Fruit fly (Drosophila melanogaster): ENCODE data around the gene Glyat.

The Glyat gene

DNA sequence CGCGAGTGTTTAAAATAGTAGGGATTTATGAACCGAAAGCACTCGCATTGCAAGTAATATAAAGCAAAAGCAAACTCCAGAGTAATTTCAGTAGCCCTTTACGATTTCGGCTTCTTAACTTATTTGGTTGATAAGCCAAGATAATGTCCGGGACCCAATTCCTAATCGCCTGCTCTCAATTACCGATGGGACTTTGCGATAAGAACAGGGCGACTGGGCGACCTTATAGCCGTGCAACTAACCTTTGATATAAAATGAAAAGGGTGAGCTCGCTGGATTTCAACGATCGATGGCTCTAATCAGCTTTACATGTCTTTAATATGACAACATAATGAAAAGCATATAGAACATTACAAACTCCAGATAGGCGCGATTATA is 12.4 kb downstream of the Glyat start, which contains the start of gene CG7227:
TSS of gene CG7227 (minus strand) at position 72 of the 378 bp plus-strand sequence.
- TF ChIP-seq spab (GFP tag; optimal IDR thresholded peaks at IDR 0.05) (no peak), Hr39 (GFP tag; optimal IDR thresholded peaks at IDR 0.05) (no peak), CG32006 (GFP tag; optimal IDR thresholded peaks at IDR 0.05) (no peak), Gug (GFP tag; IDR thresholded peaks at IDR 0.05) (no peak), CG4318 (GFP tag; optimal IDR thresholded peaks at IDR 0.05) (no peak), CG34406 (GFP tag; optimal IDR thresholded peaks at IDR 0.05) (no peak), Smox (GFP tag; optimal IDR thresholded peaks at IDR 0.05) (no peak), dac (GFP tag; optimal IDR thresholded peaks at IDR 0.05) (no peak)

DNA sequence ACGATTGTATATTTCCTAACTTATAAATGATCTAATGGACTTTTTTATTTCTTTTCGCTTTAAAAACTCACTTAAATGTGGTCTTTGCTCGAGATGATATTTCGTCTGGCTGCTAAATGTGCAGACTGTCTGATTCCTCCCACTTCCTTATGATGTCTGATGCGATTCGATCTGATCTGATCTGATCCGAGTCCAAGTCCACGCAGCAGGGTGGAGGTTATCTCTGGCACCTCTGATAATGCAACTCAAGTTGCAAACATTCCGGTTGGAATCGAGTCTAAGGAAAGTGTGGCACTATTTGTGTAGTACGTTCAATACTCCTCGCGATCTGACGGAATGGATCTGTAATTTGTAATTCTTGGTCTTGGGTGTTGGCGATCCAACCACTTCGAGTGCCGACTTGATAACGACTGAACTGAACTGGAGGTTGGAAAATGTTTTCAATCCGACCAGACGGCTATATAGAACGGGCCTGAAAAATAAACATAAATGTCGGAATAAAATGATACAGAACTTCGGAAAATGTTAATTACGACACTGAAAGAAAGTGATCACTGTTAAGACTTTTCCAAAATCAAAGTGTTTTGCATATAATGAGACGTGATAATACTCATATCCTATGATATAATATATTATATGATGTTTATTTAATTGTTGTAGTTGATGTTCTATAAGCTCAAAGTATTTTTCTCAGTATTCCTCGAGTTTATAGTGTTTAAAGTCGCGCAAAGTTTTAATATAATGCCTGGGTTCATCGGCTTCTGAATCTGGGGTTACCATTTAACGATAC is 13.0 kb downstream of the Glyat start:
- peak; percentile 49 for TF ChIP-seq CG32006 (GFP tag; optimal IDR thresholded peaks at IDR 0.05)
- peak; percentile 12 for TF ChIP-seq CG8632 (GFP tag; optimal IDR thresholded peaks at IDR 0.05)
- peak; percentile 67 for TF ChIP-seq eg (GFP tag; IDR thresholded peaks at IDR 0.05)
- peak; percentile 9 for TF ChIP-seq CG1621 (tag; optimal IDR thresholded peaks at IDR 0.05)
- 0 out of 2 replicates have a peak, but pooled peaks have one; percentile 9 for TF ChIP-seq CG15336 (GFP tag; IDR thresholded peaks at IDR 0.05)
- peak; percentile 23 for TF ChIP-seq CG11762 (GFP tag; optimal IDR thresholded peaks at IDR 0.05; ENCODE audit: insufficient read depth)
- peak; percentile 49 for TF ChIP-seq CG3032 (tag; optimal IDR thresholded peaks at IDR 0.05)
- TF ChIP-seq Gug (GFP tag; IDR thresholded peaks at IDR 0.05): 0 out of 2 replicates have a peak, but pooled peaks have one; percentile 13
- peak; percentile 50 for TF ChIP-seq spab (GFP tag; optimal IDR thresholded peaks at IDR 0.05)
- TF ChIP-seq ss (GFP tag; optimal IDR thresholded peaks at IDR 0.05): peak in 1 of 2 experiments; percentile 50
- peak; percentile 97 for TF ChIP-seq svp (GFP tag)
- TF ChIP-seq CG6792 (GFP tag; optimal IDR thresholded peaks at IDR 0.05): peak; percentile 32
- peak; percentile 25 for TF ChIP-seq Hr4 (GFP tag; optimal IDR thresholded peaks at IDR 0.05)
- peak; percentile 34 for TF ChIP-seq acj6 (GFP tag; optimal IDR thresholded peaks at IDR 0.05)
- peak; percentile 56 for TF ChIP-seq CG10669 (GFP tag; optimal IDR thresholded peaks at IDR 0.05)
- peak; percentile 23 for TF ChIP-seq CG9139 (GFP tag; optimal IDR thresholded peaks at IDR 0.05)
- peak; percentile 11 for TF ChIP-seq CG34406 (GFP tag; optimal IDR thresholded peaks at IDR 0.05)
- peak; percentile 4 for TF ChIP-seq CG7368 (GFP tag; optimal IDR thresholded peaks at IDR 0.05)
- TF ChIP-seq Ets96B (tag; optimal IDR thresholded peaks at IDR 0.05): peak; percentile 68
- TF ChIP-seq lz (GFP tag; optimal IDR thresholded peaks at IDR 0.05): no peak
- TF ChIP-seq CG8119 (GFP tag; IDR thresholded peaks at IDR 0.05): no peak
- TF ChIP-seq CG3919 (GFP tag; optimal IDR thresholded peaks at IDR 0.05): peak; percentile 13
- TF ChIP-seq Sox14 (GFP tag; optimal IDR thresholded peaks at IDR 0.05): no peak
- TF ChIP-seq CG6808 (GFP tag; optimal IDR thresholded peaks at IDR 0.05): peak; percentile 26
- no peak for TF ChIP-seq CG16779 (tag; optimal IDR thresholded peaks at IDR 0.05)
- peak; percentile 30 for TF ChIP-seq CG6276 (GFP tag; optimal IDR thresholded peaks at IDR 0.05)
- TF ChIP-seq pdm3 (GFP tag; optimal IDR thresholded peaks at IDR 0.05): no peak
- TF ChIP-seq OdsH (GFP tag; optimal IDR thresholded peaks at IDR 0.05): peak; percentile 35
- TF ChIP-seq dac (GFP tag; optimal IDR thresholded peaks at IDR 0.05): no peak
- TF ChIP-seq Eip93F (GFP tag; optimal IDR thresholded peaks at IDR 0.05): no peak
- peak; percentile 78 for TF ChIP-seq Eip78C (GFP tag)
- TF ChIP-seq cyc (GFP tag; optimal IDR thresholded peaks at IDR 0.05): no peak
- peak; percentile 62 for TF ChIP-seq dsx (GFP tag; optimal IDR thresholded peaks at IDR 0.05; ENCODE audit: poor library complexity, severe bottlenecking)
- peak; percentile 39; the same call in 1 of the 3 replicates for TF ChIP-seq CG6163 (GFP tag; IDR thresholded peaks at IDR 0.05)

All from whole organism, prepupa.